Fruit fly (Drosophila melanogaster): Measurements from ENCODE around the gene mRpL21.

Gene mRpL21

dm6 chr3L:19264141-19264487 lies 9.3 kb upstream of the mRpL21 start, which contains the start of gene Max (continued):
- peak; percentile 35; the same call in 1 of the 2 replicates for TF ChIP-seq Drgx (GFP tag; IDR thresholded peaks at IDR 0.05)
- peak; percentile 79 for TF ChIP-seq CG3847 (GFP tag; IDR thresholded peaks at IDR 0.05)
- TF ChIP-seq Ets65A (GFP tag) = peak; percentile 41
- peak; percentile 78 for TF ChIP-seq Xrp1 (GFP tag; IDR thresholded peaks at IDR 0.05)
- TF ChIP-seq seq (GFP tag; IDR thresholded peaks at IDR 0.05) = peak; percentile 57; the same call in 1 of the 2 replicates
- no peak for TF ChIP-seq CG8089 (GFP tag; optimal IDR thresholded peaks at IDR 0.05)
- TF ChIP-seq CG30020 (tag; optimal IDR thresholded peaks at IDR 0.05) = peak; percentile 76
- TF ChIP-seq sd (tag; optimal IDR thresholded peaks at IDR 0.05) = peak; percentile 64
- peak; percentile 36 for TF ChIP-seq CG12071 (GFP tag; optimal IDR thresholded peaks at IDR 0.05)
- peak; percentile 78 for TF ChIP-seq NFAT (GFP tag; IDR thresholded peaks at IDR 0.05)
- TF ChIP-seq knrl (GFP tag; IDR thresholded peaks at IDR 0.05; ENCODE audit: partially characterized antibody) = no peak
- peak; percentile 17 for TF ChIP-seq oc (tag; optimal IDR thresholded peaks at IDR 0.05)
- peak; percentile 72 for TF ChIP-seq CG18262 (tag; optimal IDR thresholded peaks at IDR 0.05)
- TF ChIP-seq sens (GFP tag) = peak; percentile 63
- TF ChIP-seq gt (GFP tag; IDR thresholded peaks at IDR 0.05) = no peak
- no peak for TF ChIP-seq prd (optimal IDR thresholded peaks at IDR 0.05)
- TF ChIP-seq prd (GFP tag; IDR thresholded peaks at IDR 0.05) = peak; percentile 77
- TF ChIP-seq CG13296 (GFP tag; optimal IDR thresholded peaks at IDR 0.05) = peak; percentile 73
- TF ChIP-seq Xbp1 (GFP tag; optimal IDR thresholded peaks at IDR 0.05) = peak; percentile 75
- peak; percentile 25 for TF ChIP-seq vfl (GFP tag; optimal IDR thresholded peaks at IDR 0.05)
- peak; percentile 72 for TF ChIP-seq CG7839 (tag; optimal IDR thresholded peaks at IDR 0.05)
- peak; percentile 75 for TF ChIP-seq CG13775 (GFP tag; optimal IDR thresholded peaks at IDR 0.05)
- peak; percentile 28 for TF ChIP-seq Dp (GFP tag; optimal IDR thresholded peaks at IDR 0.05)
- peak; percentile 52 for TF ChIP-seq Nf-YA (GFP tag; IDR thresholded peaks at IDR 0.05)
- no peak for TF ChIP-seq CG10274 (GFP tag; optimal IDR thresholded peaks at IDR 0.05)
- peak; percentile 87 for TF ChIP-seq CG4617 (GFP tag; optimal IDR thresholded peaks at IDR 0.05; ENCODE audit: borderline replicate concordance)
- peak; percentile 36; the same call in 1 of the 4 replicates for TF ChIP-seq Gug (GFP tag; IDR thresholded peaks at IDR 0.05)
- TF ChIP-seq trem (tag; optimal IDR thresholded peaks at IDR 0.05) = peak; percentile 90
- peak; percentile 71 for TF ChIP-seq CG31441 (GFP tag; IDR thresholded peaks at IDR 0.05)
- TF ChIP-seq Oaz (GFP tag; IDR thresholded peaks at IDR 0.05) = peak; percentile 40; the same call in 1 of the 2 replicates
- no peak for TF ChIP-seq Doc2 (GFP tag; IDR thresholded peaks at IDR 0.05)
- TF ChIP-seq CG8388 (GFP tag; optimal IDR thresholded peaks at IDR 0.05) = peak; percentile 58
- peak; percentile 13 for TF ChIP-seq CG4820 (GFP tag; optimal IDR thresholded peaks at IDR 0.05)
- TF ChIP-seq CG6854 (GFP tag; optimal IDR thresholded peaks at IDR 0.05) = peak; percentile 56
- peak in 1 of 2 experiments; percentile 82 for TF ChIP-seq Hr51 (GFP tag; optimal IDR thresholded peaks at IDR 0.05)
- TF ChIP-seq CG10209 (GFP tag; optimal IDR thresholded peaks at IDR 0.05) = peak; percentile 62
- TF ChIP-seq CG11723 (GFP tag; optimal IDR thresholded peaks at IDR 0.05) = peak; percentile 51
- TF ChIP-seq CG11560 (tag; IDR thresholded peaks at IDR 0.05) = 0 out of 3 replicates have a peak, but pooled peaks have one; percentile 29
- TF ChIP-seq ind (GFP tag; optimal IDR thresholded peaks at IDR 0.05) = peak; percentile 63
- TF ChIP-seq Ssrp (tag; optimal IDR thresholded peaks at IDR 0.05) = peak; percentile 59
- TF ChIP-seq NfI (GFP tag; optimal IDR thresholded peaks at IDR 0.05) = peak; percentile 79
- TF ChIP-seq org-1 (GFP tag; optimal IDR thresholded peaks at IDR 0.05) = peak; percentile 7
- TF ChIP-seq CG18599 (GFP tag; optimal IDR thresholded peaks at IDR 0.05) = peak; percentile 79
- peak; percentile 53 for TF ChIP-seq gsb-n (tag; optimal IDR thresholded peaks at IDR 0.05)
- TF ChIP-seq CG11093 (GFP tag; IDR thresholded peaks at IDR 0.05) = 0 out of 3 replicates have a peak, but pooled peaks have one; percentile 32
- no peak for TF ChIP-seq tio (GFP tag; optimal IDR thresholded peaks at IDR 0.05)
- TF ChIP-seq schlank (tag; optimal IDR thresholded peaks at IDR 0.05) = peak; percentile 41
- TF ChIP-seq CG10979 (tag; optimal IDR thresholded peaks at IDR 0.05) = peak; percentile 71
- peak; percentile 83 for TF ChIP-seq Fer1 (GFP tag; optimal IDR thresholded peaks at IDR 0.05)
- peak; percentile 85 for TF ChIP-seq CG12659 (GFP tag; optimal IDR thresholded peaks at IDR 0.05)
- no peak; the same call in 1 of the 2 replicates for TF ChIP-seq CG13287 (GFP tag; IDR thresholded peaks at IDR 0.05; ENCODE audit: partially characterized antibody)
